Fruit fly (Drosophila melanogaster) whole organism, embryonic: Measurements from ENCODE around the gene mRpL35.

ENCODE experiments used
- Blimp-1 ChIP-seq: fragments of 200-800 bp; sonication (Bioruptor generic); optimal IDR thresholded peaks from 3 replicates; lab custom pipeline; 2018; ENCODE audit warnings: missing biosample characterization, missing genetic modification characterization, mild to moderate bottlenecking, moderate library complexity, missing genetic modification reagents
- CG10654 ChIP-seq: fragments of 200-800 bp; sonication (Bioruptor generic); optimal IDR thresholded peaks from 2 replicates; lab custom pipeline; 2016; ENCODE audit warnings: missing biosample characterization, missing genetic modification characterization
- CG11456 ChIP-seq: fragments of 200-800 bp; sonication (Bioruptor generic); IDR thresholded peaks from 3 replicates; pipeline ENCODE4 v1.3.6; 2022; ENCODE audit warnings: missing biosample characterization, missing genetic modification characterization
- CG11696 ChIP-seq: fragments of 200-800 bp; sonication (Bioruptor generic); IDR thresholded peaks from 2 replicates; pipeline ENCODE4 v1.3.6; 2022; ENCODE audit warnings: missing biosample characterization, missing genetic modification characterization
- CG13894 ChIP-seq: fragments of 200-800 bp; sonication (Bioruptor generic); optimal IDR thresholded peaks from 3 replicates; lab custom pipeline; 2018; ENCODE audit warnings: missing biosample characterization, mild to moderate bottlenecking, missing genetic modification characterization, moderate library complexity
- CG15073 ChIP-seq: fragments of 200-800 bp; sonication (Bioruptor generic); optimal IDR thresholded peaks from 2 replicates; lab custom pipeline; 2016; ENCODE audit warnings: missing biosample characterization, missing genetic modification characterization
- CG15479 ChIP-seq: fragments of 200-800 bp; sonication (Bioruptor generic); optimal IDR thresholded peaks from 3 replicates; lab custom pipeline; 2019; ENCODE audit warnings: missing biosample characterization, mild to moderate bottlenecking, missing genetic modification characterization, moderate library complexity
- CG15514 ChIP-seq: fragments of 200-800 bp; sonication (Bioruptor generic); optimal IDR thresholded peaks from 3 replicates; lab custom pipeline; 2017; ENCODE audit warnings: missing biosample characterization, missing genetic modification characterization, mild to moderate bottlenecking, moderate library complexity, missing genetic modification reagents
- CG17802 ChIP-seq: fragments of 200-800 bp; sonication (Bioruptor generic); optimal IDR thresholded peaks from 2 replicates; lab custom pipeline; 2018; ENCODE audit warnings: missing biosample characterization, mild to moderate bottlenecking, missing genetic modification characterization, moderate library complexity
- CG18011 ChIP-seq: fragments of 200-800 bp; sonication (Bioruptor generic); optimal IDR thresholded peaks from 2 replicates; lab custom pipeline; 2017; ENCODE audit warnings: missing biosample characterization, missing genetic modification characterization, mild to moderate bottlenecking, moderate library complexity, missing genotype
- CG32767 ChIP-seq: fragments of 200-800 bp; sonication (Bioruptor generic); IDR thresholded peaks from 2 replicates; pipeline ENCODE4 v1.3.6; 2022; ENCODE audit warnings: missing biosample characterization, missing genetic modification characterization
- CG4404 ChIP-seq: fragments of 200-800 bp; sonication (Bioruptor generic); IDR thresholded peaks from 2 replicates; pipeline ENCODE4 v1.3.6; 2022; ENCODE audit warnings: missing biosample characterization, missing genetic modification characterization
- CG6654 ChIP-seq: fragments of 200-800 bp; sonication (Bioruptor generic); optimal IDR thresholded peaks from 2 replicates; lab custom pipeline; 2017; ENCODE audit warnings: missing biosample characterization, mild to moderate bottlenecking, missing genetic modification characterization
- CG6765 ChIP-seq: fragments of 200-800 bp; sonication (Bioruptor generic); optimal IDR thresholded peaks from 3 replicates; lab custom pipeline; 2017; ENCODE audit warnings: missing biosample characterization, mild to moderate bottlenecking, missing genetic modification characterization
- CG7928 ChIP-seq: fragments of 200-800 bp; sonication (Bioruptor generic); optimal IDR thresholded peaks from 2 replicates; lab custom pipeline; 2017; ENCODE audit warnings: missing biosample characterization, mild to moderate bottlenecking, missing genetic modification characterization
- CHES-1-like ChIP-seq: fragments of 200-800 bp; sonication (Bioruptor generic); optimal IDR thresholded peaks from 2 replicates; lab custom pipeline; 2016; ENCODE audit warnings: missing biosample characterization, missing genetic modification characterization
- D ChIP-seq, 2 experiments: fragments of 200-800 bp in 1 of 2; fragments of >200 bp in 1 of 2; sonication (Bioruptor generic) in 1 of 2; optimal IDR thresholded peaks; 2 replicates in 1 of 2; 3 replicates in 1 of 2; lab custom pipeline; 2017; ENCODE audit warnings: mild to moderate bottlenecking in 1 of 2, missing biosample characterization in 1 of 2, missing genetic modification characterization in 1 of 2, missing genetic modification reagents in 1 of 2
- Dek ChIP-seq: fragments of 200-800 bp; sonication (Bioruptor generic); optimal IDR thresholded peaks from 3 replicates; lab custom pipeline; 2019; ENCODE audit warnings: missing biosample characterization, mild to moderate bottlenecking, missing genetic modification characterization, moderate library complexity
- Dref ChIP-seq: fragments of 200-800 bp; sonication (Bioruptor generic); IDR thresholded peaks from 2 replicates; pipeline ENCODE4 v1.3.6; 2022; ENCODE audit warnings: missing biosample characterization, missing genetic modification characterization
- Gug ChIP-seq: fragments of 200-800 bp; sonication (Bioruptor generic); IDR thresholded peaks from 4 replicates; pipeline ENCODE4 v1.3.6; 2022; ENCODE audit warnings: missing biosample characterization, missing genetic modification characterization
- HLH54F ChIP-seq: fragments of 200-800 bp; sonication (Bioruptor generic); optimal IDR thresholded peaks from 3 replicates; lab custom pipeline; 2016; ENCODE audit warnings: missing biosample characterization, missing genetic modification characterization
- Meics ChIP-seq: fragments of 200-800 bp; sonication (Bioruptor generic); optimal IDR thresholded peaks from 2 replicates; lab custom pipeline; 2017; ENCODE audit warnings: missing biosample characterization, mild to moderate bottlenecking, missing genetic modification characterization
- Opbp ChIP-seq: fragments of 200-800 bp; sonication (Bioruptor generic); IDR thresholded peaks from 3 replicates; pipeline ENCODE4 v1.3.6; 2022; ENCODE audit warnings: missing biosample characterization, missing genetic modification characterization; ENCODE audit not compliant: partially characterized antibody
- Ravus ChIP-seq: fragments of 200-800 bp; sonication (Bioruptor generic); IDR thresholded peaks from 2 replicates; pipeline ENCODE4 v1.3.6; 2022; ENCODE audit warnings: missing biosample characterization, missing genetic modification characterization
- Ssrp ChIP-seq: fragments of 200-800 bp; sonication (Bioruptor generic); optimal IDR thresholded peaks from 2 replicates; lab custom pipeline; 2018; ENCODE audit warnings: missing biosample characterization, mild to moderate bottlenecking, missing genetic modification characterization, moderate library complexity
- ab ChIP-seq: fragments of 200-800 bp; sonication (Bioruptor generic); optimal IDR thresholded peaks from 2 replicates; lab custom pipeline; 2016; ENCODE audit warnings: missing biosample characterization, missing genetic modification characterization
- abd-A ChIP-seq: fragments of 200-800 bp; sonication (Bioruptor generic); optimal IDR thresholded peaks from 3 replicates; lab custom pipeline; 2019; ENCODE audit warnings: missing biosample characterization, mild to moderate bottlenecking, missing genetic modification characterization, moderate library complexity
- btn ChIP-seq: fragments of 200-800 bp; sonication (Bioruptor generic); optimal IDR thresholded peaks from 2 replicates; lab custom pipeline; 2016; ENCODE audit warnings: missing biosample characterization, missing genetic modification characterization
- cato ChIP-seq: fragments of 200-800 bp; sonication (Bioruptor generic); optimal IDR thresholded peaks from 2 replicates; lab custom pipeline; 2016; ENCODE audit warnings: missing biosample characterization, missing genetic modification characterization, borderline replicate concordance
- ci ChIP-seq: fragments of 200-800 bp; sonication (Bioruptor generic); IDR thresholded peaks from 3 replicates; pipeline ENCODE4 v1.3.6; 2022; ENCODE audit warnings: missing biosample characterization, missing genetic modification characterization
- danr ChIP-seq: fragments of 200-800 bp; sonication (Bioruptor generic); IDR thresholded peaks from 2 replicates; pipeline ENCODE4 v1.3.6; 2022; ENCODE audit warnings: missing biosample characterization, missing genetic modification characterization
- dpn ChIP-seq, 2 experiments: fragments of 200-800 bp; sonication (Bioruptor generic); optimal IDR thresholded peaks; 3 replicates each; lab custom pipeline; 2016; ENCODE audit warnings: missing biosample characterization in 2 of 2, missing genetic modification characterization in 2 of 2
- ems ChIP-seq: fragments of 200-800 bp; sonication (Bioruptor generic); optimal IDR thresholded peaks from 3 replicates; lab custom pipeline; 2016; ENCODE audit warnings: missing biosample characterization, missing genetic modification characterization
- fd96Cb ChIP-seq: fragments of 200-800 bp; sonication (Bioruptor generic); optimal IDR thresholded peaks from 2 replicates; lab custom pipeline; 2018; ENCODE audit warnings: missing biosample characterization, mild to moderate bottlenecking, missing genetic modification characterization, moderate library complexity
- her ChIP-seq: fragments of 200-800 bp; sonication (Bioruptor generic); optimal IDR thresholded peaks from 2 replicates; lab custom pipeline; 2016; ENCODE audit warnings: missing biosample characterization, missing genetic modification characterization
- inv ChIP-seq: fragments of 200-800 bp; sonication (Bioruptor generic); IDR thresholded peaks from 2 replicates; pipeline ENCODE4 v1.3.6; 2022; ENCODE audit warnings: missing biosample characterization, missing genetic modification characterization; ENCODE audit not compliant: partially characterized antibody
- jing ChIP-seq: fragments of 200-800 bp; sonication (Bioruptor generic); optimal IDR thresholded peaks from 2 replicates; lab custom pipeline; 2018; ENCODE audit warnings: missing biosample characterization, mild to moderate bottlenecking, missing genetic modification characterization
- nom ChIP-seq: fragments of 200-800 bp; sonication (Bioruptor generic); optimal IDR thresholded peaks from 2 replicates; lab custom pipeline; 2017; ENCODE audit warnings: missing biosample characterization, missing genetic modification characterization, mild to moderate bottlenecking, moderate library complexity, missing genetic modification reagents
- oc ChIP-seq: fragments of 200-800 bp; sonication (Bioruptor generic); optimal IDR thresholded peaks from 2 replicates; lab custom pipeline; 2018; ENCODE audit warnings: missing biosample characterization, mild to moderate bottlenecking, missing genetic modification characterization, moderate library complexity
- pan ChIP-seq, 4 experiments: fragments of >200 bp in 3 of 4; fragments of 200-800 bp in 1 of 4; sonication (Bioruptor generic) in 1 of 4; optimal IDR thresholded peaks in 3 of 4; IDR thresholded peaks in 1 of 4; 2 replicates each; pipeline versions ENCODE4 v1.3.6 to Lab custom; 2017 to 2022; ENCODE audit warnings: missing biosample characterization in 2 of 4, missing genetic modification characterization in 2 of 4, mixed read lengths in 1 of 4
- sd ChIP-seq: fragments of 200-800 bp; sonication (Bioruptor generic); optimal IDR thresholded peaks from 3 replicates; lab custom pipeline; 2018; ENCODE audit warnings: missing biosample characterization, mild to moderate bottlenecking, missing genetic modification characterization, moderate library complexity
- sima ChIP-seq: fragments of 200-800 bp; sonication (Bioruptor generic); optimal IDR thresholded peaks from 2 replicates; lab custom pipeline; 2016; ENCODE audit warnings: missing biosample characterization, missing genetic modification characterization
- sob ChIP-seq: fragments of 200-800 bp; sonication (Bioruptor generic); IDR thresholded peaks from 2 replicates; pipeline ENCODE4 v1.3.6; 2022; ENCODE audit warnings: missing biosample characterization, missing genetic modification characterization
- sr ChIP-seq: fragments of 200-800 bp; sonication (Bioruptor generic); IDR thresholded peaks from 3 replicates; pipeline ENCODE4 v1.3.6; 2022; ENCODE audit warnings: missing biosample characterization, missing genetic modification characterization
- vvl ChIP-seq: fragments of 200-800 bp; sonication (Bioruptor generic); IDR thresholded peaks from 2 replicates; pipeline ENCODE4 v1.3.6; 2022; ENCODE audit warnings: missing biosample characterization, missing genetic modification characterization
- wdn ChIP-seq: fragments of 200-800 bp; sonication (Bioruptor generic); IDR thresholded peaks from 2 replicates; pipeline ENCODE4 v1.3.6; 2022; ENCODE audit warnings: missing biosample characterization, missing genetic modification characterization
- z ChIP-seq: fragments of 200-800 bp; sonication (Bioruptor generic); IDR thresholded peaks from 3 replicates; pipeline ENCODE4 v1.3.6; 2022; ENCODE audit warnings: missing biosample characterization, missing genetic modification characterization

The mRpL35 gene

dm6 chr3R:22039480-22039879, 16.2 kb downstream of the mRpL35 start (continued):
- TF ChIP-seq D (optimal IDR thresholded peaks at IDR 0.05; lab: Kevin White, UChicago) (no peak), D (GFP tag; optimal IDR thresholded peaks at IDR 0.05; lab: Kevin White, UChicago) (no peak), danr (GFP tag; lab: Robert Waterston, UW) (no peak), CG13894 (no peak), CG17802 (tag; lab: Kevin White, UChicago) (no peak), CG6765 (GFP tag; lab: Kevin White, UChicago) (no peak), CG32767 (peak; percentile 65), CG7928 (GFP tag; lab: Kevin White, UChicago) (no peak), ab (GFP tag; lab: Kevin White, UChicago) (no peak), fd96Cb (tag; lab: Kevin White, UChicago) (peak; percentile 35), CHES-1-like (GFP tag; lab: Kevin White, UChicago) (no peak), Dref (GFP tag; lab: Robert Waterston, UW) (no peak), CG4404 (peak; percentile 49), sob (GFP tag; lab: Robert Waterston, UW) (peak; percentile 55), HLH54F (GFP tag; lab: Kevin White, UChicago) (no peak), Ravus (GFP tag; lab: Robert Waterston, UW) (no peak; the same call in 1 of the 2 replicates), wdn (no peak), CG15479 (no peak), z (GFP tag; lab: Robert Waterston, UW) (no peak), jing (GFP tag; lab: Kevin White, UChicago) (no peak), cato (GFP tag; lab: Kevin White, UChicago) (no peak), CG18011 (GFP tag; lab: Kevin White, UChicago) (no peak), CG10654 (no peak), CG15514 (GFP tag; lab: Kevin White, UChicago) (no peak)

dm6 chr3R:22040400-22040799, 17.1 kb downstream of the mRpL35 start:
- peak; percentile 6 for TF ChIP-seq Blimp-1
- TF ChIP-seq CG6654 (GFP tag; lab: Kevin White, UChicago), result peak; percentile 49
- TF ChIP-seq oc (tag; lab: Kevin White, UChicago), result peak; percentile 67
- no peak for TF ChIP-seq CG15073 (GFP tag; lab: Kevin White, UChicago)
- 0 out of 3 replicates have a peak, but pooled peaks have one; percentile 24 for TF ChIP-seq CG11456 (GFP tag; lab: Robert Waterston, UW)
- no peak for TF ChIP-seq Ssrp (tag; lab: Kevin White, UChicago)
- TF ChIP-seq dpn (GFP tag; optimal IDR thresholded peaks at IDR 0.05; lab: Kevin White, UChicago), result no peak
- no peak for TF ChIP-seq inv (GFP tag; lab: Robert Waterston, UW)
- peak; percentile 69 for TF ChIP-seq abd-A (tag; lab: Kevin White, UChicago)
- TF ChIP-seq vvl (GFP tag; lab: Robert Waterston, UW), result 0 out of 2 replicates have a peak, but pooled peaks have one; percentile 22
- no peak for TF ChIP-seq her
- no peak for TF ChIP-seq Opbp (GFP tag; lab: Robert Waterston, UW)
- peak; percentile 47 for TF ChIP-seq sd (tag; lab: Kevin White, UChicago)
- TF ChIP-seq sima (GFP tag; lab: Kevin White, UChicago), result no peak
- TF ChIP-seq pan (optimal IDR thresholded peaks at IDR 0.05; lab: Kevin White, UChicago), result no peak
- TF ChIP-seq pan (GFP tag; optimal IDR thresholded peaks at IDR 0.05 in 1 of 2, IDR thresholded peaks at IDR 0.05 in 1 of 2), result peak in 1 of 2 experiments; percentile 5
- no peak for TF ChIP-seq CG11696 (GFP tag; lab: Robert Waterston, UW)
- no peak for TF ChIP-seq ems (GFP tag; lab: Kevin White, UChicago)
- no peak for TF ChIP-seq nom (GFP tag; lab: Kevin White, UChicago)
- no peak for TF ChIP-seq btn (GFP tag; lab: Kevin White, UChicago)
- 0 out of 3 replicates have a peak, but pooled peaks have one; percentile 12 for TF ChIP-seq ci
- no peak for TF ChIP-seq Dek (tag; lab: Kevin White, UChicago)
- TF ChIP-seq Gug (GFP tag; lab: Robert Waterston, UW), result no peak
- peak; percentile 94 for TF ChIP-seq sr (GFP tag; lab: Robert Waterston, UW)
- TF ChIP-seq Meics (GFP tag; lab: Kevin White, UChicago), result no peak
